Worm (Caenorhabditis elegans) whole organism, early embryonic: ENCODE results near the gene F53F4.16.

Source experiments
- B0310.2 ChIP-seq: sonication (generic microtip); optimal IDR thresholded peaks from 2 replicates; lab custom pipeline; 2016; ENCODE audit warnings: mild to moderate bottlenecking, missing genetic modification characterization, missing compliant biosample characterization
- F13C5.2 ChIP-seq: sonication (generic microtip); optimal IDR thresholded peaks from 2 replicates; lab custom pipeline; 2017; ENCODE audit warnings: mild to moderate bottlenecking, missing genetic modification characterization, inconsistent platforms, missing compliant biosample characterization
- aly-1 ChIP-seq: sonication (generic microtip); optimal IDR thresholded peaks from 2 replicates; lab custom pipeline; 2016; ENCODE audit warnings: missing genetic modification characterization, missing compliant biosample characterization
- ama-1 ChIP-seq: fragments of 150-350 bp; optimal IDR thresholded peaks from 2 replicates; lab custom pipeline; 2014
- ceh-13 ChIP-seq: fragments of 200-800 bp; sonication (Bioruptor generic); optimal IDR thresholded peaks from 2 replicates; lab custom pipeline; 2018; ENCODE audit warnings: mild to moderate bottlenecking, missing genetic modification characterization, missing compliant biosample characterization
- ceh-36 ChIP-seq: sonication (generic microtip); optimal IDR thresholded peaks from 2 replicates; lab custom pipeline; 2016; ENCODE audit warnings: missing genetic modification characterization, inconsistent platforms, missing compliant biosample characterization
- ets-7 ChIP-seq: sonication (generic microtip); optimal IDR thresholded peaks from 2 replicates; lab custom pipeline; 2016; ENCODE audit warnings: missing genotype, missing genetic modification characterization, missing compliant biosample characterization
- flt-1 ChIP-seq: fragments of 200-800 bp; sonication (Bioruptor generic); IDR thresholded peaks from 2 replicates; pipeline ENCODE4 v1.3.6; 2022; ENCODE audit warnings: missing genetic modification characterization, missing compliant biosample characterization
- hmbx-1 ChIP-seq: sonication (generic microtip); optimal IDR thresholded peaks from 2 replicates; lab custom pipeline; 2016; ENCODE audit warnings: mild to moderate bottlenecking, missing genetic modification characterization, missing compliant biosample characterization
- hmg-4 ChIP-seq: fragments of 200-800 bp; sonication (Bioruptor generic); optimal IDR thresholded peaks from 2 replicates; lab custom pipeline; 2018; ENCODE audit warnings: mild to moderate bottlenecking, missing genetic modification characterization, missing compliant biosample characterization
- hnd-1 ChIP-seq: sonication (generic microtip); optimal IDR thresholded peaks from 2 replicates; lab custom pipeline; 2016; ENCODE audit warnings: missing genetic modification characterization, missing compliant biosample characterization
- pes-1 ChIP-seq: fragments of 200-800 bp; sonication (Bioruptor generic); IDR thresholded peaks from 2 replicates; pipeline ENCODE4 v1.3.6; 2022; ENCODE audit warnings: missing genetic modification reagents, missing genetic modification characterization, missing compliant biosample characterization
- scrt-1 ChIP-seq: fragments of 200-800 bp; sonication (Bioruptor generic); IDR thresholded peaks from 2 replicates; pipeline ENCODE4 v1.3.6; 2022; ENCODE audit warnings: missing genetic modification characterization, missing compliant biosample characterization
- sea-1 ChIP-seq: fragments of 200-800 bp; sonication (Bioruptor generic); conservative IDR thresholded peaks from 2 replicates; pipeline ENCODE4 v1.3.6; 2022; ENCODE audit warnings: missing genetic modification characterization, missing compliant biosample characterization
- tbx-11 ChIP-seq: fragments of 200-800 bp; sonication (Bioruptor generic); IDR thresholded peaks from 2 replicates; pipeline ENCODE4 v1.3.6; 2022; ENCODE audit warnings: missing genetic modification characterization, missing compliant biosample characterization
- tbx-37 ChIP-seq: fragments of 200-800 bp; sonication (Bioruptor generic); conservative IDR thresholded peaks from 2 replicates; pipeline ENCODE4 v1.3.6; 2022; ENCODE audit warnings: missing genetic modification reagents, missing genetic modification characterization, missing compliant biosample characterization
- tra-4 ChIP-seq: sonication (generic microtip); optimal IDR thresholded peaks from 2 replicates; lab custom pipeline; 2017; ENCODE audit warnings: missing genetic modification characterization, missing compliant biosample characterization

Gene F53F4.16

ce11 chrV:13578637-13579036, 43.0 kb downstream of the F53F4.16 start, which contains the start of gene C50B8.6:
TSS of gene C50B8.6 (plus strand) at chrV:13578972.
- TF ChIP-seq flt-1 (GFP tag; lab: Robert Waterston, UW) (no peak), ceh-36 (no peak), tbx-11 (no peak), sea-1 (GFP tag; lab: Robert Waterston, UW) (no peak), hmbx-1 (tag; lab: Kevin White, UChicago) (no peak), ama-1 (lab: Kevin White, UChicago) (no peak), hmg-4 (GFP tag; lab: Kevin White, UChicago) (no peak), pes-1 (no peak), ets-7 (tag; lab: Kevin White, UChicago) (no peak), B0310.2 (no peak), tra-4 (tag; lab: Kevin White, UChicago) (no peak), tbx-37 (GFP tag; lab: Robert Waterston, UW) (no peak), aly-1 (tag; lab: Kevin White, UChicago) (no peak), ceh-13 (no peak)

DNA sequence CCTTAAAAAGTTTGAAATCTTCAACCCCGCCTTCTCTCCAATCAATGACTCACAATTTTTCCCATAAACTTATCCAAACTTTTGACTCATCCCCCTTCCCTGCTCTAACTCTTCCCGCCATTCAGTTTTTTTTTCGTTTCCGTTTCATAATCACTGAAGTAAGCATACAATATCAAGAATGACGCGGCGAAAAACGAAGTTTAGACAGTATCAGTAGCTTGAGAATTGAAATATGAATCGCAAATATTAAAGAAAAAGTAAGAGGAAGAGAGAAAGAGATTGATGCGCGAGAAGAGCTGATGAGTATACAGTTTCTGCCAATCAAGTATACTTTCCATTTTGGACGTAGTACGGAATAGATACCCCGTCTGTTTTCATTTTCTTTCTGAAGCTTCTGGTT, 44.2 kb downstream of the F53F4.16 start:
- TF ChIP-seq tra-4 (tag; lab: Kevin White, UChicago), result no peak
- no peak for TF ChIP-seq hnd-1
- TF ChIP-seq ceh-36, result no peak
- no peak for TF ChIP-seq ama-1 (lab: Kevin White, UChicago)
- TF ChIP-seq tbx-37 (GFP tag; lab: Robert Waterston, UW), result no peak
- TF ChIP-seq hmg-4 (GFP tag; lab: Kevin White, UChicago), result no peak
- no peak for TF ChIP-seq pes-1
- no peak for TF ChIP-seq ets-7 (tag; lab: Kevin White, UChicago)
- TF ChIP-seq flt-1 (GFP tag; lab: Robert Waterston, UW), result no peak
- no peak for TF ChIP-seq hmbx-1 (tag; lab: Kevin White, UChicago)
- TF ChIP-seq aly-1 (tag; lab: Kevin White, UChicago), result no peak
- no peak for TF ChIP-seq sea-1 (GFP tag; lab: Robert Waterston, UW)
- TF ChIP-seq B0310.2, result no peak
- no peak for TF ChIP-seq F13C5.2 (tag; lab: Kevin White, UChicago)
- no peak for TF ChIP-seq scrt-1

DNA sequence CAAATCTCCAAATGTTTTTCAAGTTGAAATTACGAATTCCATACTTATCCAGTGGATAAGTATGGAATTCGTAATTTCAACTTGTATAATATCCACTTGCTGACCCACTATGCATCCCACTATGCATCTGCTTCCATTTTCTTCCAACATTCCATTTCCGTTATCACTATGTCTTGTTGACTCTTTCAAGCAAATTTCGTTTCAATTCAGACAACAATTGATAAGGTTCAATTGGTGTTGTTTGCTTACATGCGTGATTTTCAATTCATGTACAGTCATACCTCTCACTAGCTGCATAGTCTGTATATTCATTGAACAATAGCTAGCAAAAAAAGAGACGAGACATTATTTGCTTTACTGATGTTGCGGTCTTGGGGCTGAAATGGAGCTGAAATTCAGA, 44.8 kb downstream of the F53F4.16 start:
- no peak for TF ChIP-seq aly-1 (tag; lab: Kevin White, UChicago)
- no peak for TF ChIP-seq tbx-37 (GFP tag; lab: Robert Waterston, UW)
- no peak for TF ChIP-seq hmg-4 (GFP tag; lab: Kevin White, UChicago)

- no peak for TF ChIP-seq scrt-1
- no peak for TF ChIP-seq ama-1 (lab: Kevin White, UChicago)
Measured at ce11 chrV:13575866-13576265, 45.8 kb downstream of the F53F4.16 start.

ce11 chrV:13571714-13572258, 49.8 kb downstream of the F53F4.16 start, which contains the start of gene C50B8.4:
TSS of gene C50B8.4 (plus strand) at chrV:13572012.
- TF ChIP-seq hnd-1 (no peak), ets-7 (tag; lab: Kevin White, UChicago) (no peak), ama-1 (lab: Kevin White, UChicago) (no peak), tra-4 (tag; lab: Kevin White, UChicago) (no peak), tbx-11 (no peak), ceh-36 (no peak), F13C5.2 (tag; lab: Kevin White, UChicago) (no peak), flt-1 (GFP tag; lab: Robert Waterston, UW) (no peak), scrt-1 (no peak), ceh-13 (no peak), hmg-4 (GFP tag; lab: Kevin White, UChicago) (no peak), hmbx-1 (tag; lab: Kevin White, UChicago) (no peak), pes-1 (no peak), aly-1 (tag; lab: Kevin White, UChicago) (no peak), tbx-37 (GFP tag; lab: Robert Waterston, UW) (no peak)
